Worm (Caenorhabditis elegans) whole organism, L4 larva: ENCODE results near the gene T19E7.6.

Experiments
- F49E8.2 ChIP-seq: sonication (generic microtip); optimal IDR thresholded peaks from 2 replicates; lab custom pipeline; 2016; ENCODE audit warnings: missing compliant biosample characterization, mild to moderate bottlenecking, missing genetic modification characterization, borderline replicate concordance
- T20F7.1 ChIP-seq: fragments of 200-800 bp; sonication (Bioruptor generic); optimal IDR thresholded peaks from 2 replicates; lab custom pipeline; 2018; ENCODE audit warnings: mild to moderate bottlenecking, missing genetic modification characterization, missing compliant biosample characterization
- T26A8.4 ChIP-seq: fragments of 200-800 bp; sonication (Bioruptor generic); IDR thresholded peaks from 2 replicates; pipeline ENCODE4 v1.3.6; 2022; ENCODE audit warnings: missing genetic modification characterization, missing compliant biosample characterization
- Y48G9A.11 ChIP-seq: fragments of 200-800 bp; sonication (Bioruptor generic); IDR thresholded peaks from 2 replicates; pipeline ENCODE4 v1.3.6; 2022; ENCODE audit warnings: missing genetic modification reagents, missing genetic modification characterization, missing compliant biosample characterization
- aha-1 ChIP-seq: fragments of 150-350 bp; peaks from one replicate; lab custom pipeline; 2014; ENCODE audit warnings: missing biosample characterization, missing genetic modification characterization
- arid-1 ChIP-seq: fragments of 200-800 bp; sonication (Bioruptor generic); conservative IDR thresholded peaks from 2 replicates; pipeline ENCODE4 v1.3.6; 2022; ENCODE audit warnings: missing genetic modification reagents, missing genetic modification characterization, missing compliant biosample characterization
- attf-4 ChIP-seq: sonication (generic microtip); optimal IDR thresholded peaks from 3 replicates; lab custom pipeline; 2017; ENCODE audit warnings: missing biosample characterization, missing genetic modification characterization
- ceh-20 ChIP-seq: fragments of 200-800 bp; sonication (Bioruptor generic); IDR thresholded peaks from 2 replicates; pipeline ENCODE4 v1.3.6; 2022; ENCODE audit warnings: missing genetic modification reagents, missing genetic modification characterization, missing compliant biosample characterization
- ceh-44 ChIP-seq: fragments of 200-800 bp; sonication (Bioruptor generic); IDR thresholded peaks from 2 replicates; pipeline ENCODE4 v1.3.6; 2022; ENCODE audit warnings: missing genetic modification reagents, missing genetic modification characterization, missing compliant biosample characterization
- cey-2 ChIP-seq: sonication (generic microtip); optimal IDR thresholded peaks from 3 replicates; lab custom pipeline; 2017; ENCODE audit warnings: missing genetic modification characterization, mild to moderate bottlenecking, missing compliant biosample characterization, antibody characterized with exemption, borderline replicate concordance; ENCODE audit not compliant: insufficient read depth
- daf-12 ChIP-seq: fragments of 150-350 bp; optimal IDR thresholded peaks from 2 replicates; lab custom pipeline; 2014; ENCODE audit warnings: missing biosample characterization, missing genetic modification reagents, missing genetic modification characterization
- daf-16 ChIP-seq, 3 experiments: sonication (generic microtip); optimal IDR thresholded peaks; 2 replicates each; lab custom pipeline; 2016 to 2017; ENCODE audit warnings: missing genetic modification characterization in 3 of 3, missing genetic modification reagents in 3 of 3, mild to moderate bottlenecking in 2 of 3, missing compliant biosample characterization in 2 of 3, missing biosample characterization in 1 of 3, moderate library complexity in 1 of 3
- dmd-6 ChIP-seq: fragments of 200-800 bp; sonication (Bioruptor generic); IDR thresholded peaks from 2 replicates; pipeline ENCODE4 v1.3.6; 2022; ENCODE audit warnings: missing genetic modification reagents, missing genetic modification characterization, missing compliant biosample characterization
- dpl-1 ChIP-seq: fragments of 150-350 bp; optimal IDR thresholded peaks from 2 replicates; lab custom pipeline; 2014; ENCODE audit warnings: missing biosample characterization, missing genetic modification reagents, missing genetic modification characterization
- dve-1 ChIP-seq: sonication (generic microtip); optimal IDR thresholded peaks from 2 replicates; lab custom pipeline; 2017; ENCODE audit warnings: antibody characterized with exemption, mild to moderate bottlenecking, missing genetic modification characterization, missing compliant biosample characterization; ENCODE audit not compliant: insufficient read depth
- egl-27 ChIP-seq: sonication (generic microtip); optimal IDR thresholded peaks from 3 replicates; lab custom pipeline; 2017; ENCODE audit warnings: missing biosample characterization, missing genetic modification reagents, missing genetic modification characterization
- fos-1 ChIP-seq: fragments of 150-350 bp; optimal IDR thresholded peaks from 2 replicates; lab custom pipeline; 2014; ENCODE audit warnings: missing biosample characterization, missing genetic modification characterization
- gei-8 ChIP-seq: fragments of 200-800 bp; sonication (Bioruptor generic); optimal IDR thresholded peaks from 2 replicates; lab custom pipeline; 2018; ENCODE audit warnings: mild to moderate bottlenecking, missing genetic modification characterization, missing compliant biosample characterization
- hlh-11 ChIP-seq: fragments of 200-800 bp; sonication (Bioruptor generic); optimal IDR thresholded peaks from 2 replicates; lab custom pipeline; 2018; ENCODE audit warnings: mild to moderate bottlenecking, missing genetic modification characterization, missing compliant biosample characterization
- hlh-30 ChIP-seq: sonication (generic microtip); optimal IDR thresholded peaks from 2 replicates; lab custom pipeline; 2017; ENCODE audit warnings: antibody characterized with exemption, mild to moderate bottlenecking, missing genetic modification characterization, missing compliant biosample characterization; ENCODE audit not compliant: insufficient read depth
- jun-1 ChIP-seq: fragments of 150-350 bp; optimal IDR thresholded peaks from 2 replicates; lab custom pipeline; 2014; ENCODE audit warnings: missing biosample characterization, missing genetic modification reagents, missing genetic modification characterization
- lim-7 ChIP-seq: fragments of 200-800 bp; sonication (Bioruptor generic); IDR thresholded peaks from 2 replicates; pipeline ENCODE4 v1.3.6; 2022; ENCODE audit warnings: missing genetic modification characterization, missing compliant biosample characterization
- lin-1 ChIP-seq: fragments of 200-800 bp; sonication (Bioruptor generic); IDR thresholded peaks from 2 replicates; pipeline ENCODE4 v1.3.6; 2022; ENCODE audit warnings: missing genetic modification reagents, missing genetic modification characterization, missing compliant biosample characterization
- lin-13 ChIP-seq: fragments of 150-350 bp; optimal IDR thresholded peaks from 2 replicates; lab custom pipeline; 2014; ENCODE audit warnings: missing biosample characterization, missing genetic modification reagents, missing genetic modification characterization
- lin-15B ChIP-seq: fragments of 150-350 bp; sonication (generic microtip); optimal IDR thresholded peaks from 3 replicates; lab custom pipeline; 2014; ENCODE audit warnings: missing biosample characterization, missing genetic modification characterization
- mdl-1 ChIP-seq, 2 experiments: fragments of 150-350 bp in 1 of 2; sonication (generic microtip) in 1 of 2; optimal IDR thresholded peaks; 2 replicates each; lab custom pipeline; 2014 to 2017; ENCODE audit warnings: missing biosample characterization in 2 of 2, missing genetic modification characterization in 2 of 2
- mdt-29 ChIP-seq: fragments of 200-800 bp; sonication (Bioruptor generic); IDR thresholded peaks from 2 replicates; pipeline ENCODE4 v1.3.6; 2022; ENCODE audit warnings: missing genetic modification reagents, missing genetic modification characterization, missing compliant biosample characterization
- mep-1 ChIP-seq: fragments of 150-350 bp; sonication (generic microtip); optimal IDR thresholded peaks from 3 replicates; lab custom pipeline; 2014; ENCODE audit warnings: missing biosample characterization, missing genetic modification characterization
- mes-2 ChIP-seq: sonication (generic microtip); optimal IDR thresholded peaks from 2 replicates; lab custom pipeline; 2016; ENCODE audit warnings: missing genotype, mild to moderate bottlenecking, missing genetic modification characterization, missing compliant biosample characterization; ENCODE audit not compliant: poor library complexity, severe bottlenecking
- nhr-11 ChIP-seq: fragments of 150-350 bp; optimal IDR thresholded peaks from 2 replicates; lab custom pipeline; 2014; ENCODE audit warnings: missing biosample characterization, missing genetic modification characterization
- nhr-111 ChIP-seq: fragments of 200-800 bp; sonication (Bioruptor generic); optimal IDR thresholded peaks from 2 replicates; lab custom pipeline; 2018; ENCODE audit warnings: mild to moderate bottlenecking, missing genetic modification characterization, missing compliant biosample characterization
- nhr-25 ChIP-seq: sonication (generic microtip); optimal IDR thresholded peaks from 2 replicates; lab custom pipeline; 2017; ENCODE audit warnings: missing genetic modification characterization, mild to moderate bottlenecking, missing compliant biosample characterization, antibody characterized with exemption, moderate library complexity, borderline replicate concordance; ENCODE audit not compliant: insufficient read depth
- nhr-28 ChIP-seq: fragments of 150-350 bp; optimal IDR thresholded peaks from 2 replicates; lab custom pipeline; 2014; ENCODE audit warnings: missing biosample characterization, missing genetic modification characterization
- nhr-48 ChIP-seq: sonication (generic microtip); optimal IDR thresholded peaks from 2 replicates; lab custom pipeline; 2016; ENCODE audit warnings: mild to moderate bottlenecking, missing genetic modification characterization, missing compliant biosample characterization
- nhr-76 ChIP-seq: fragments of 150-350 bp; optimal IDR thresholded peaks from 2 replicates; lab custom pipeline; 2014; ENCODE audit warnings: missing biosample characterization, missing genetic modification characterization
- php-3 ChIP-seq: fragments of 200-800 bp; sonication (Bioruptor generic); IDR thresholded peaks from 2 replicates; pipeline ENCODE4 v1.3.6; 2022; ENCODE audit warnings: missing genetic modification reagents, missing genetic modification characterization, missing compliant biosample characterization
- pqm-1 ChIP-seq: sonication (generic microtip); optimal IDR thresholded peaks from 2 replicates; lab custom pipeline; 2017; ENCODE audit warnings: missing biosample characterization, missing genetic modification characterization
- saeg-2 ChIP-seq: fragments of 200-800 bp; sonication (Bioruptor generic); IDR thresholded peaks from 2 replicates; pipeline ENCODE4 v1.3.6; 2022; ENCODE audit warnings: missing genetic modification reagents, missing genetic modification characterization, missing compliant biosample characterization
- sdz-12 ChIP-seq: fragments of 200-800 bp; sonication (Bioruptor generic); optimal IDR thresholded peaks from 2 replicates; lab custom pipeline; 2018; ENCODE audit warnings: mild to moderate bottlenecking, missing genetic modification characterization, missing compliant biosample characterization
- set-16 ChIP-seq: fragments of 200-800 bp; sonication (Bioruptor generic); IDR thresholded peaks from 2 replicates; pipeline ENCODE4 v1.3.6; 2022; ENCODE audit warnings: missing genetic modification reagents, missing genetic modification characterization, missing compliant biosample characterization
- snpc-1.2 ChIP-seq: fragments of 200-800 bp; sonication (Bioruptor generic); IDR thresholded peaks from 2 replicates; pipeline ENCODE4 v1.3.6; 2022; ENCODE audit warnings: missing genetic modification reagents, missing genetic modification characterization, missing compliant biosample characterization
- unc-62 ChIP-seq, 3 experiments: fragments of 150-350 bp in 1 of 3; sonication (generic microtip); optimal IDR thresholded peaks in 2 of 3; peaks in 1 of 3; 1 replicate in 1 of 3; 2 replicates in 2 of 3; lab custom pipeline; 2014 to 2017; ENCODE audit warnings: missing biosample characterization in 3 of 3, missing genetic modification characterization in 3 of 3, missing genetic modification reagents in 3 of 3, missing genotype in 1 of 3
- zip-2 ChIP-seq: fragments of 150-350 bp; optimal IDR thresholded peaks from 2 replicates; lab custom pipeline; 2014; ENCODE audit warnings: missing biosample characterization, missing genetic modification characterization

T19E7.6 gene

DNA sequence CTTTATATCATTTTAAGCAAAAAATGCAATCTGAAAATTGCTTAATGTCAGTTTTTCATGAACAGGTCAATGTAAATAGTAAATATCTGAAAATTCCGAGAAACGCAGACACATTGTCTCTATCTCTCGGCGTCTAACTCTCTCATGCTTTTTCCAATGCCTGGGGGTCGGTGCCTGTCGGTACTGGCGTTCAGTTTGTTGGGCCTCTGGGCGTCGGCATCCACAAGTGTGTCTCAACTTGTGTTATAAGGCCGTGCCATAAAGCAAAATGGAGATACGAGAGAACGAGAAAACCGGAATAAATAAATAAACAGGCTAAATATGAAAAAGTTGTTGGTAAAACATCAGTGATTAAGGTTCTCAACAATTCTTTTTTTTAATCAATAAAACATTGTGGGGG, 2.1 kb downstream of the T19E7.6 start (continued):
- TF ChIP-seq lim-7, result no peak
- no peak for TF ChIP-seq attf-4

DNA sequence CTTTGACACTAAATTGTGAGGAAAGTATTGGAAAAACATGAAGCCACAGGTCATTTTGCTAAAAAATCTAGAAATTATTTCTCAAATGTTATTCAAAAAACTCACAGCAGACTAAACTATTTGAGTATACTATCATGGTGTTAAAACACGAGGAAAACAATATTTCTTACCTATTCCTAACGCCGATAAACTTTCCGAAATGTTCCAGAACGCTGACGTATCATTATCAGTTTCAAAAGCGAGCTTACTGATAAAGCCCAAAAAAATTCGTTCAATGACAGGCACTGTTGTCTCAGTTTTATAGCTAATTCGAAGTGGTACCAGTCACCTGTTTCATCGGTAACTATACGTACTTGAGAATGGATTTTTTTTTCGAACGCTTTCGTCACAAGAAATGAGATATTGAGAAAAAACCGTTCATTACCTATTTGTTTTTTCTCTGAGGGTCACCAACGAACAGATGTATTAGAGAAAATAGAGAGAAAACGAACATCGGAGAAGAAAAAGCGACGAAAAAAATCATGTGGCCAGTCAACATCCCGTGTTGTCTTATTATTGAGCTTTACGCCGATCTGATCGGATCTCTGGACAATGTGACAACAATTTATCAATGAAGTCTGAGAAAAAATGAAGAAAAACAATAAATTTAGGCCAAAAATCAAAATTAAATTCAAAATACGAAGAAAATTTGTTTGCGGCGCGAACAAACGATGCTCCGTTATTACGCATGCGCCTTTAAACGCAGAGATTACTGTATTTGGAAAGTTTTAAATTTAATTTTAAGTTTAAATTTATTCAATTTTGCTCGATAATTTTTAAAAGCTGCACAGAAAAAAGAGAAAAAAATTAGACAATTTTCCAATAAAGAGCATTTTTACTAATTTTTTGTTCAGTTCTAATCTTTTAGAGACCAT, 2.9 kb downstream of the T19E7.6 start:
- peak; percentile 93 for TF ChIP-seq dve-1
- TF ChIP-seq lin-1, result 0 out of 2 replicates have a peak, but pooled peaks have one; percentile 14
- TF ChIP-seq T20F7.1, result no peak
- no peak for TF ChIP-seq fos-1 (tag; lab: Kevin White, UChicago)
- no peak; the same call in 1 of the 2 replicates for TF ChIP-seq mdt-29 (GFP tag; lab: Robert Waterston, UW)
- TF ChIP-seq gei-8 (GFP tag; lab: Kevin White, UChicago), result no peak
- TF ChIP-seq jun-1 (tag; lab: Kevin White, UChicago), result no peak
- TF ChIP-seq Y48G9A.11, result peak; percentile 98
- no peak for TF ChIP-seq sdz-12 (GFP tag; lab: Kevin White, UChicago)
- TF ChIP-seq daf-16 (GFP tag; optimal IDR thresholded peaks at IDR 0.05; lab: Kevin White, UChicago), result peak in 1 of 2 experiments; percentile 82
- peak; percentile 79 for TF ChIP-seq daf-16 (tag; optimal IDR thresholded peaks at IDR 0.05; lab: Kevin White, UChicago)
- TF ChIP-seq T26A8.4, result no peak
- TF ChIP-seq hlh-30 (tag; lab: Kevin White, UChicago), result peak; percentile 58
- TF ChIP-seq zip-2 (tag; lab: Kevin White, UChicago), result peak; percentile 1
- peak; percentile 15 for TF ChIP-seq pqm-1 (tag; lab: Kevin White, UChicago)
- peak; percentile 17 for TF ChIP-seq lin-13 (GFP tag; lab: Kevin White, UChicago)
- no peak for TF ChIP-seq nhr-11 (tag; lab: Kevin White, UChicago)
- peak; percentile 87 for TF ChIP-seq snpc-1.2 (GFP tag; lab: Robert Waterston, UW)
- TF ChIP-seq hlh-11 (tag; lab: Kevin White, UChicago), result peak; percentile 73
- TF ChIP-seq arid-1, result no peak
- TF ChIP-seq dmd-6, result peak; percentile 84
- peak; percentile 29 for TF ChIP-seq nhr-28 (tag; lab: Kevin White, UChicago)

DNA sequence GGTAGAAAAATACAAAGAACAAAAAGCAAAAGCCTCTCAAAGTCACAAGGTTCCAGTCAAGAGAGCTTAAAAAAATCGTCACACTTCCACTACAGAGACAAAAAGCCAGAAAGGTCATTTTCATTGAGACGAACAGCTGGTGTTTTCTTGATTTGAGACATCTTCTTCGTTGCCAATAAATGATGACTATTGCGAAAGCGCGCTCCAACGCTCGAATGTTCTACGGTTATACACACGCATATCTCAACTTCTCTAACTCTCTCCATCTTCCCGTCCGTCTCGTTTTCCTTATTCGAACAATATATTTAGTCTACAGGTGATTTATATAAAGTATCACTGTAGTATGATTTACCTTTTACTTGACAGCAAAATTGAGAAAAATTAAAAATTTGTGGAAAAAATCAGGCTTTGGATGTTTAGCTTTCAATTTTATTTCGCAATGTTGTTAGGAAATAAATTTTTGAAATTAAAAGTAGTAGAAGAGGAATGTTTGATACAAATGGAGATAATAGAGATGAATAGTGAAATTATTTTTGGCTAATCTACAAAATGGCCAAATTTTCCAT, 3.9 kb downstream of the T19E7.6 start:
- no peak for TF ChIP-seq saeg-2 (GFP tag; lab: Robert Waterston, UW)
- TF ChIP-seq dpl-1 (GFP tag; lab: Kevin White, UChicago), result no peak
- no peak for TF ChIP-seq lin-15B (tag; lab: Kevin White, UChicago)
- TF ChIP-seq nhr-76, result no peak
- peak in 1 of 2 experiments; percentile 5 for TF ChIP-seq daf-16 (GFP tag; optimal IDR thresholded peaks at IDR 0.05; lab: Kevin White, UChicago)
- TF ChIP-seq daf-16 (tag; optimal IDR thresholded peaks at IDR 0.05; lab: Kevin White, UChicago), result peak; percentile 15
- TF ChIP-seq aha-1 (tag; lab: Kevin White, UChicago), result peak; percentile 97
- peak in 1 of 2 experiments; percentile 24 for TF ChIP-seq unc-62 (GFP tag; optimal IDR thresholded peaks at IDR 0.05 in 1 of 2; lab: Kevin White, UChicago)
- TF ChIP-seq unc-62 (tag; optimal IDR thresholded peaks at IDR 0.05; lab: Kevin White, UChicago), result no peak
- TF ChIP-seq cey-2 (tag; lab: Kevin White, UChicago), result no peak
- no peak for TF ChIP-seq snpc-1.2 (GFP tag; lab: Robert Waterston, UW)
- no peak for TF ChIP-seq Y48G9A.11
- 0 out of 2 replicates have a peak, but pooled peaks have one; percentile 25 for TF ChIP-seq mdt-29 (GFP tag; lab: Robert Waterston, UW)
- TF ChIP-seq set-16, result no peak
- TF ChIP-seq dmd-6, result peak; percentile 60
- no peak for TF ChIP-seq ceh-44
- no peak for TF ChIP-seq daf-12
- peak; percentile 37 for TF ChIP-seq mes-2 (tag; lab: Kevin White, UChicago)
- TF ChIP-seq php-3 (GFP tag; lab: Robert Waterston, UW), result no peak
- TF ChIP-seq nhr-48, result peak; percentile 9
- no peak for TF ChIP-seq nhr-111 (GFP tag; lab: Kevin White, UChicago)
- TF ChIP-seq nhr-28 (tag; lab: Kevin White, UChicago), result peak; percentile 74
- TF ChIP-seq nhr-25 (tag; lab: Kevin White, UChicago), result peak; percentile 61
- no peak for TF ChIP-seq F49E8.2 (tag; lab: Kevin White, UChicago)
- TF ChIP-seq mep-1 (tag; lab: Kevin White, UChicago), result peak; percentile 40
- TF ChIP-seq egl-27, result no peak
- 0 out of 2 replicates have a peak, but pooled peaks have one; percentile 12 for TF ChIP-seq ceh-20 (GFP tag; lab: Robert Waterston, UW)
- TF ChIP-seq mdl-1 (tag; optimal IDR thresholded peaks at IDR 0.05; lab: Kevin White, UChicago), result peak in 1 of 2 experiments; percentile 58
